Fruit fly (Drosophila melanogaster): ENCODE results near the gene Abca3.

dm6 chrX:21337057-21337456, 30.6 kb upstream of the Abca3 start:
- TF ChIP-seq pad (GFP tag; optimal IDR thresholded peaks at IDR 0.05) (no peak), CG5204 (GFP tag; optimal IDR thresholded peaks at IDR 0.05) (no peak), toe (GFP tag; optimal IDR thresholded peaks at IDR 0.05) (no peak), CG7101 (tag; optimal IDR thresholded peaks at IDR 0.05) (no peak), CG12768 (GFP tag; optimal IDR thresholded peaks at IDR 0.05) (no peak), bab1 (GFP tag; optimal IDR thresholded peaks at IDR 0.05) (no peak), cic (GFP tag; optimal IDR thresholded peaks at IDR 0.05) (no peak), CG7045 (GFP tag; optimal IDR thresholded peaks at IDR 0.05) (no peak)
